Worm (Caenorhabditis elegans) whole organism, L1 larva: ENCODE results near the gene npr-32.

Experiments
- C16A3.4 ChIP-seq: fragments of 150-350 bp; optimal IDR thresholded peaks from 2 replicates; lab custom pipeline; 2014; ENCODE audit warnings: missing biosample characterization, missing genetic modification characterization
- egl-27 ChIP-seq, 2 experiments: fragments of 150-350 bp in 1 of 2; sonication (generic microtip); optimal IDR thresholded peaks; 3 replicates each; lab custom pipeline; 2017 to 2018; ENCODE audit warnings: missing biosample characterization in 2 of 2, missing genetic modification characterization in 2 of 2, missing genetic modification reagents in 2 of 2
- isw-1 ChIP-seq: fragments of 200-800 bp; sonication (Bioruptor generic); IDR thresholded peaks from 2 replicates; pipeline ENCODE4 v1.3.6; 2022; ENCODE audit warnings: missing genetic modification characterization, missing compliant biosample characterization
- jun-1 ChIP-seq: fragments of 150-350 bp; optimal IDR thresholded peaks from 2 replicates; lab custom pipeline; 2014; ENCODE audit warnings: missing biosample characterization, missing genetic modification reagents, missing genetic modification characterization
- lin-13 ChIP-seq: fragments of 150-350 bp; optimal IDR thresholded peaks from 2 replicates; lab custom pipeline; 2014; ENCODE audit warnings: missing biosample characterization, missing genetic modification reagents, missing genetic modification characterization
- nhr-90 ChIP-seq: sonication (generic microtip); optimal IDR thresholded peaks from 2 replicates; lab custom pipeline; 2016; ENCODE audit warnings: mild to moderate bottlenecking, missing genetic modification characterization, missing compliant biosample characterization; ENCODE audit not compliant: poor library complexity
- unc-62 ChIP-seq: fragments of 150-350 bp; optimal IDR thresholded peaks from 2 replicates; lab custom pipeline; 2014; ENCODE audit warnings: missing biosample characterization, missing genetic modification reagents, missing genetic modification characterization
- xbp-1 ChIP-seq: sonication (generic microtip); optimal IDR thresholded peaks from 2 replicates; lab custom pipeline; 2016; ENCODE audit warnings: missing genetic modification characterization, missing compliant biosample characterization

- no peak for TF ChIP-seq lin-13 (GFP tag; lab: Kevin White, UChicago)
- TF ChIP-seq isw-1 (GFP tag; lab: Robert Waterston, UW): no peak
- no peak for TF ChIP-seq C16A3.4
- TF ChIP-seq egl-27 (tag; optimal IDR thresholded peaks at IDR 0.05; lab: Kevin White, UChicago): no peak
- TF ChIP-seq xbp-1 (tag; lab: Kevin White, UChicago): no peak
- no peak for TF ChIP-seq nhr-90
- TF ChIP-seq unc-62 (GFP tag; lab: Kevin White, UChicago): no peak
- no peak for TF ChIP-seq jun-1 (tag; lab: Kevin White, UChicago)
Measured at ce11 chrIV:17238951-17239350, 8.1 kb upstream of the npr-32 start.
